Worm (Caenorhabditis elegans): Measurements from ENCODE around the gene Y57G11A.2.

The Y57G11A.2 gene

DNA sequence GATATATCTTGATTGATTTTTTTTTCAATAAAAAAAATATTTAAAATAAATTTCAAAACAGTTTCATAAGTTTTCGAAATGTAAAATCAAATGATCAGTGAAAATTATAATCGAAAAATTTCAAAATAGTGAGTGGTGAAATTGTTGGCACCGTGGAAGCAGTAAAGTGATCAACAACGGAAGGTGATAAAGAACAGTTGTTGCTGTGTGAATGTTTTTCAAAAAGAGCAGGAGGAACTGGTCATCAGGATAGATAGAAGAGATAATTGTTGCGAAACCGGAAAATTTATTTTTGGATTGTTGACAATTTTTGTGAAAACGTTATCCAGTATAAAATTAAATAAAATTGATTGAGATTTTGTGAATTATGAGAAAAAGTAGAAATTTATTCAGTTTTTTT, 13.3 kb downstream of the Y57G11A.2 start:
- TF ChIP-seq cog-1 (tag; optimal IDR thresholded peaks at IDR 0.05) (no peak), ztf-23 (GFP tag; IDR thresholded peaks at IDR 0.05) (no peak), T22C8.4 (GFP tag; IDR thresholded peaks at IDR 0.05) (no peak), tab-1 (GFP tag; IDR thresholded peaks at IDR 0.05) (no peak), flt-1 (GFP tag; IDR thresholded peaks at IDR 0.05) (no peak), med-1 (GFP tag; optimal IDR thresholded peaks at IDR 0.05; ENCODE audit: insufficient read depth) (no peak)

DNA sequence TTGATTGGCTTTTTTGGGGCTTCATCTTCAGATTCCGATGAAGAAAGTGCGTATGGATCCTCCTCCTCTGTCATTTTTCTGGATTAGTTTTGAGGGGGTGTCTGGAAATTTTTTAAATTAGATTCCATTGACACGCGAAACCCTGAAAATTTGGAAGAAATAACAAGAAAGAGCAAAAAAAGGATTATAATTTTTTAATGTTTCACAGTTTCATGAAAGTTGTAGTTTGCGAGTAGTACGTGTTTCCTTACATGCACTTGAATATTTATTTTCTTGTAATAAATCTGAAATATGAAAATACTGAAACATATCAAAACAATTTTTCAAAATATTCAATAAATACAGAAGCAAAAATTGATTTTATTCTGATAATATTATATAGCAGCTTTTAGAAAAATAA, 14.3 kb downstream of the Y57G11A.2 start, which contains the start of gene tag-273:
Gene tag-273 (minus strand): TSS at position 101 of the 400 bp plus-strand sequence.
- TF ChIP-seq tab-1 (GFP tag; IDR thresholded peaks at IDR 0.05) (no peak), T22C8.4 (GFP tag; IDR thresholded peaks at IDR 0.05) (no peak), ztf-23 (GFP tag; IDR thresholded peaks at IDR 0.05) (no peak), ztf-29 (GFP tag; IDR thresholded peaks at IDR 0.05) (no peak), flt-1 (GFP tag; IDR thresholded peaks at IDR 0.05) (no peak), cog-1 (tag; optimal IDR thresholded peaks at IDR 0.05) (no peak), klf-2 (GFP tag; conservative IDR thresholded peaks at IDR 0.05) (no peak), med-1 (GFP tag; optimal IDR thresholded peaks at IDR 0.05; ENCODE audit: insufficient read depth) (no peak), ref-1 (GFP tag; conservative IDR thresholded peaks at IDR 0.05) (no peak)

DNA sequence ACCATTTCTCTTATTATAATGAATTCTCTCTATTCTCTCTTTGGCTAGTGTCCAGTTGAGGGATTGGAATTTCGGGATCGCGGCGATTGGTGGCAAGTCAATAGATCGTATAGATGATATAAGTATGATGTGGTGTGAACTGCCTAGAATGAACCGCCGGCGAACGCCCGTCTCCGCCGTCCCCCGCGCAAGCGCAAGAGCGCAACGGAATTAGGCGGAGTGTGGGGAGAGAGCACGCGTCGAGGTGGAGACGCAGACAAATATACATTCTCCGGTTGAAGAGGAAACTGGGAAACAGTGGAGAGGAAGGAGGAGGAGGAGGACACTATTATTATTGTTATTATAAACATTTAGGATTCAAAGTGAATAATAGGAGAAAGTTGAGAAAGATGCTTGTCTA, 22.8 kb downstream of the Y57G11A.2 start:
- TF ChIP-seq cog-1 (tag; optimal IDR thresholded peaks at IDR 0.05): peak; percentile 48
- no peak for TF ChIP-seq ref-1 (GFP tag; conservative IDR thresholded peaks at IDR 0.05)
- TF ChIP-seq ztf-23 (GFP tag; IDR thresholded peaks at IDR 0.05): peak; percentile 64; the same call in 1 of the 2 replicates
- TF ChIP-seq ztf-29 (GFP tag; IDR thresholded peaks at IDR 0.05): no peak

DNA sequence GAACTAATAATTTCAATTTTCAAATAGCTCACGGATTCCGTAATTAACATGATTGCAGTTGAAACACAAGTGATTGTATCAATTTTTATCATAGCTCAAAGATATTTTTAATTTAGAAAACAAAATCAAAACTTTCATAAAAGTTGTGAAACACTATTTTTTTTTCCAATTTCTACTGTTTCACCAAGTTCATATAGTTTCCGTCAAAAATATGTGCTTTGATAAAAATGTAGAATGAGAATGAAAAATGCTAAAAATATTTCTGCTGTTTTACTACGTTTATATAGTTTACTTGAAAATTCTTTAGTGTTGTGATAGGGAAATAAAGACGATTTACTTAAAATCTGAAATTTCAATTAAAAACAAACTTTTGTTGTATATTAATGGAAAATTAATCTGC, 23.8 kb downstream of the Y57G11A.2 start:
- TF ChIP-seq ztf-23 (GFP tag; IDR thresholded peaks at IDR 0.05) (no peak), ztf-29 (GFP tag; IDR thresholded peaks at IDR 0.05) (no peak), med-1 (GFP tag; optimal IDR thresholded peaks at IDR 0.05; ENCODE audit: insufficient read depth) (no peak), tab-1 (GFP tag; IDR thresholded peaks at IDR 0.05) (no peak), T22C8.4 (GFP tag; IDR thresholded peaks at IDR 0.05) (no peak), ref-1 (GFP tag; conservative IDR thresholded peaks at IDR 0.05) (no peak), klf-2 (GFP tag; conservative IDR thresholded peaks at IDR 0.05) (no peak), flt-1 (GFP tag; IDR thresholded peaks at IDR 0.05) (no peak), cog-1 (tag; optimal IDR thresholded peaks at IDR 0.05) (no peak)

DNA sequence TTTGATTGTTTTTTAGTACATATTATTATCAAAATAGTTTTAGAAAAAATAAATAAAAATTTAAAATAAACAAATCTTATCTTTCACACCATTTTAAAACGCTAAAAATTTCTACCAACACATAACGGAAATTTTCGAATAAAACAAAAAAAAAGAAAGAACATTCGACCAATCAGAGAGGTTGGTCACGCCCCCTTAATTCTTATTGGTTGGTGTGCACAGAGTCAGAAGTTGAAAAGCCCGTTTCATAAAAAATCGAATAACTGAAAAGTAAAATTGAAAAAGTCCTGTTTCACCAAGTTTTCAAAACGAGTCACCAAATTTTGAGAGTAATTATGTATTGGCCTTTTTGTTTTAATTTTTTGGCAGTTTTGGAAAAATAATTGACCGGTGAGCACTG, 28.2 kb downstream of the Y57G11A.2 start:
- no peak for TF ChIP-seq klf-2 (GFP tag; conservative IDR thresholded peaks at IDR 0.05)
- no peak for TF ChIP-seq T22C8.4 (GFP tag; IDR thresholded peaks at IDR 0.05)
- no peak for TF ChIP-seq flt-1 (GFP tag; IDR thresholded peaks at IDR 0.05)
- no peak for TF ChIP-seq cog-1 (tag; optimal IDR thresholded peaks at IDR 0.05)
- TF ChIP-seq tab-1 (GFP tag; IDR thresholded peaks at IDR 0.05): no peak
- TF ChIP-seq ztf-23 (GFP tag; IDR thresholded peaks at IDR 0.05): no peak
- TF ChIP-seq med-1 (GFP tag; optimal IDR thresholded peaks at IDR 0.05; ENCODE audit: insufficient read depth): no peak
- no peak for TF ChIP-seq ztf-29 (GFP tag; IDR thresholded peaks at IDR 0.05)
- TF ChIP-seq ref-1 (GFP tag; conservative IDR thresholded peaks at IDR 0.05): no peak

DNA sequence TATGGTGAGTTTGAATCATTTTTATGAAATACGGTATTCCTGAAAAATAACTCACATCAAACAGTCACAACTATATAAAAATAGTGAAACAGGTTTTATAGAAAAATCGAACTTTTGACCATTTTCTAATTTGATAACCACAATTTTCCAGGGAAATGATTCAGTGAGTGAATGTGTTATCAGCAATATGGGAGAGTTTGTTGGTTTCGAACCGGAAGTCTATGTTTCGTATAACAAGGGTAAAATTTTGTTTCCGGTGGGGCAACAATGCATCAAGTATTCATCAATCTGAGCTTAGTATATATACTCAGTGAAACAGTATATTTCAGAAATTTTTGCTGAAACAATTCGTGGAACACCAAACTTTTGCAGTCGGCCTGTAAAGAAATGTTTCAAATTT, 35.9 kb downstream of the Y57G11A.2 start:
- TF ChIP-seq ref-1 (GFP tag; conservative IDR thresholded peaks at IDR 0.05): no peak
- TF ChIP-seq tab-1 (GFP tag; IDR thresholded peaks at IDR 0.05): no peak
- no peak for TF ChIP-seq T22C8.4 (GFP tag; IDR thresholded peaks at IDR 0.05)
- TF ChIP-seq ztf-23 (GFP tag; IDR thresholded peaks at IDR 0.05): no peak
- no peak for TF ChIP-seq ztf-29 (GFP tag; IDR thresholded peaks at IDR 0.05)
- no peak for TF ChIP-seq flt-1 (GFP tag; IDR thresholded peaks at IDR 0.05)
- TF ChIP-seq klf-2 (GFP tag; conservative IDR thresholded peaks at IDR 0.05): no peak
- TF ChIP-seq cog-1 (tag; optimal IDR thresholded peaks at IDR 0.05): no peak
- TF ChIP-seq med-1 (GFP tag; optimal IDR thresholded peaks at IDR 0.05; ENCODE audit: insufficient read depth): no peak

DNA sequence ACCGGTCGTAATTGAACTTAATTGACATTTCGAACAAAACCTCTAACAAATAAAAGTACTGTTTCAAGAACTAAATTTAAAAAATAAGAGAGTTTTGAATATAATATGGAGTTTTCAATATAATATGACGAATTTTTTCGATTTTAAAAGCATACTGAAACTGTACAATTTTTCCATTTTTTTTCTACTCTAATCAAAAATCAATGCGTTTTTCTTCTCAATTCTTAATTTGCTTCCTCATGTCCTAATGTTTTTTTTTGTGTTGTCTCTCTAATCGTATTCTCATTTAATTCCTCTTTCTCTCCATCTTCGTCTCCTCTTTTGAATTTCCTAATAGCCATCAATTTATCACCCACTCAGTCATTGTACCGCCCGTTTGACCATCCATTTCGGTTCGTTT, 37.3 kb downstream of the Y57G11A.2 start, which contains the start of gene Y57G11A.4:
Gene Y57G11A.4 (plus strand): TSS at position 301 of the 400 bp plus-strand sequence.
- TF ChIP-seq ztf-29 (GFP tag; IDR thresholded peaks at IDR 0.05) (no peak), cog-1 (tag; optimal IDR thresholded peaks at IDR 0.05) (no peak), ref-1 (GFP tag; conservative IDR thresholded peaks at IDR 0.05) (no peak), ztf-23 (GFP tag; IDR thresholded peaks at IDR 0.05) (no peak), flt-1 (GFP tag; IDR thresholded peaks at IDR 0.05) (no peak), tab-1 (GFP tag; IDR thresholded peaks at IDR 0.05) (no peak), klf-2 (GFP tag; conservative IDR thresholded peaks at IDR 0.05) (no peak), med-1 (GFP tag; optimal IDR thresholded peaks at IDR 0.05; ENCODE audit: insufficient read depth) (no peak), T22C8.4 (GFP tag; IDR thresholded peaks at IDR 0.05) (no peak)

DNA sequence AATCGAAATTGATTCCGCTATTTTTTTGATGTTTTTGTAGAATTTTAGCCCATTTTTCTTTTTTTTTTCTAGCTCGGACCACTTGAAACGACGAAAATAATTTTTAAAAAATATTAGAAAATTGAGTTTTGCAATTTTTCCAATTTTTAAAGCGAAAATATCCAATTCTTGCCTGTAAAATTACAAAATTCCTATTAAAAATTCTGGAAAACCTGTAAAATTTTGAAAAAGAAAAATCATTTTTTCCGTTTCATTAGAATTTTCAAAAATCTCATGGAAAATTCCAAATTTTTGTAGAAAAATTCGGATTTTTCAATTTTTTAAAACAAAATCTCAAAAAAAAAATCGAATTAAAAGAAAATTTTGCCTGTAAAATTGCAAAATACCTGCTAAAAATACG, 50.3 kb downstream of the Y57G11A.2 start:
- TF ChIP-seq ztf-29 (GFP tag; IDR thresholded peaks at IDR 0.05) (no peak), ztf-23 (GFP tag; IDR thresholded peaks at IDR 0.05) (no peak), cog-1 (tag; optimal IDR thresholded peaks at IDR 0.05) (no peak), tab-1 (GFP tag; IDR thresholded peaks at IDR 0.05) (no peak), klf-2 (GFP tag; conservative IDR thresholded peaks at IDR 0.05) (no peak), med-1 (GFP tag; optimal IDR thresholded peaks at IDR 0.05; ENCODE audit: insufficient read depth) (no peak)
